Worm (Caenorhabditis elegans): ENCODE results near the gene alh-5.

DNA sequence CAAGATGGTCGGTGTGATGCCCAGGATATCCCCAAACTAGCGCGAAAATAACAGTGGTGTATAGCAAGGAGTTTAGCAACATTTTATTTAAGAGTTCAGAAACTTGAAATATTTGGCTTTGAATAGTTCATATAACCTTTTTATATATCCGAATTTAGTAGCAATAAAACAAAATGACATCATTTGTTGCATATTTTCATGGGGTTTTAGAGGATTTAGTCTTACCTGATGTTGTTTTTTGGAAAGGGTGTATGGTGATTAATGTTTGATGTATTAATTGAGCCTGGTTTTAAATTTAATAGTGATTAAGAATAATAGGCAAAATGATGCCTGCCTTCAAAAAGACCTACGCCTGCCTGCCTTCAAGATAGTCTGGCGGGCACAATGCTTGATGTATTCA, 17.0 kb upstream of the alh-5 start, which contains the start of gene F59A7.2:
- no peak for TF ChIP-seq ama-1 (optimal IDR thresholded peaks at IDR 0.05)
- TF ChIP-seq tbx-11 (GFP tag; IDR thresholded peaks at IDR 0.05) = no peak
- TF ChIP-seq tra-4 (tag; optimal IDR thresholded peaks at IDR 0.05) = no peak
- TF ChIP-seq flt-1 (GFP tag; IDR thresholded peaks at IDR 0.05) = no peak
- TF ChIP-seq hnd-1 (tag; optimal IDR thresholded peaks at IDR 0.05) = no peak
- no peak for TF ChIP-seq F13C5.2 (tag; optimal IDR thresholded peaks at IDR 0.05)
- TF ChIP-seq tbx-37 (GFP tag; conservative IDR thresholded peaks at IDR 0.05) = no peak
- no peak for TF ChIP-seq ceh-36 (tag; optimal IDR thresholded peaks at IDR 0.05)
- no peak for TF ChIP-seq ceh-13 (GFP tag; optimal IDR thresholded peaks at IDR 0.05)
- no peak for TF ChIP-seq ets-7 (tag; optimal IDR thresholded peaks at IDR 0.05)
- TF ChIP-seq hmg-4 (GFP tag; optimal IDR thresholded peaks at IDR 0.05) = no peak
- no peak for TF ChIP-seq hmbx-1 (tag; optimal IDR thresholded peaks at IDR 0.05)
- no peak for TF ChIP-seq aly-1 (tag; optimal IDR thresholded peaks at IDR 0.05)
- TF ChIP-seq B0310.2 (tag; optimal IDR thresholded peaks at IDR 0.05) = no peak
